Worm (Caenorhabditis elegans): ENCODE data around the gene tbc-2.

ce11 chrII:5835146-5835545, 7.9 kb upstream of the tbc-2 start:
- TF ChIP-seq unc-62 (GFP tag; optimal IDR thresholded peaks at IDR 0.05) = no peak
- TF ChIP-seq alr-1 (tag; optimal IDR thresholded peaks at IDR 0.05) = no peak
- no peak for TF ChIP-seq sem-4 (tag; optimal IDR thresholded peaks at IDR 0.05)
- TF ChIP-seq nhr-25 (tag; optimal IDR thresholded peaks at IDR 0.05) = no peak
- TF ChIP-seq ZK546.5 (tag; optimal IDR thresholded peaks at IDR 0.05) = no peak
- TF ChIP-seq ztf-11 (tag; optimal IDR thresholded peaks at IDR 0.05) = no peak
- TF ChIP-seq lsy-2 (tag; optimal IDR thresholded peaks at IDR 0.05) = no peak
- TF ChIP-seq fos-1 (tag; optimal IDR thresholded peaks at IDR 0.05) = no peak
- TF ChIP-seq aly-2 (tag; optimal IDR thresholded peaks at IDR 0.05) = no peak
- no peak for TF ChIP-seq ama-1 (optimal IDR thresholded peaks at IDR 0.05)
- TF ChIP-seq mdl-1 (tag; optimal IDR thresholded peaks at IDR 0.05) = no peak
- TF ChIP-seq nhr-23 (tag; optimal IDR thresholded peaks at IDR 0.05) = no peak
- no peak for TF ChIP-seq unc-39 (tag; optimal IDR thresholded peaks at IDR 0.05)
- TF ChIP-seq lin-13 (GFP tag; optimal IDR thresholded peaks at IDR 0.05) = no peak
